Fruit fly (Drosophila melanogaster): ENCODE measurements around the gene MtnA.
A peak's percentile ranks its signal among the peaks of the same experiment; 100 is the strongest.

The MtnA gene

DNA sequence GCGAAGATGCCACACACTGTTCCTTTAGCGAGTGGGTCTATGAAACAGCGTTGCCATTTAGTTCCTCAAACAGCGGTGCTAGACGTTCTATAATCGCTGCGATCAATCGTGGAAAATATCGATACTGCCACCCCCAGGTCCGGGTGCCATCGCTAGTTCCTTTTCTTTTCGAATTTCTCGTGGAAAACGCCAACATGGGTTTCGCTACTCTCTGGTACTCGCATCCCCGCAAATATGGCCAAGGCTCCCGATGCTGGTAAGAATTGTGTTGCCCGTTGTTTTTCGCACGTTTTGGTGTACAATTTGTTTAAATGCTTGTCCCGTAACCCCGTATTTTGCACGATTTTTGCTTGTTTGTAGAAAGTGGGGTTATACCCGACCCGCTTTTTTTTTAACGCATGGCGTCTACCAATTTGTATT is 6.2 kb downstream of the MtnA start, which contains the start of gene RpS29 (continued):
- TF ChIP-seq ci (GFP tag; IDR thresholded peaks at IDR 0.05): peak; percentile 93
- peak; percentile 46 for TF ChIP-seq CTCF (GFP tag; optimal IDR thresholded peaks at IDR 0.05)
- TF ChIP-seq CG7372 (GFP tag; IDR thresholded peaks at IDR 0.05): peak; percentile 77
- TF ChIP-seq CG30431 (GFP tag; optimal IDR thresholded peaks at IDR 0.05): peak; percentile 47
- TF ChIP-seq CG16779 (GFP tag; IDR thresholded peaks at IDR 0.05): peak; percentile 67
- no peak for TF ChIP-seq prd (optimal IDR thresholded peaks at IDR 0.05)
- TF ChIP-seq prd (GFP tag; IDR thresholded peaks at IDR 0.05): peak; percentile 76
- peak; percentile 100 for TF ChIP-seq Sry-δ (GFP tag; optimal IDR thresholded peaks at IDR 0.05)
- TF ChIP-seq gt (GFP tag; IDR thresholded peaks at IDR 0.05): 0 out of 2 replicates have a peak, but pooled peaks have one; percentile 10
- peak; percentile 95 for TF ChIP-seq B-H2 (GFP tag; optimal IDR thresholded peaks at IDR 0.05)
- peak; percentile 36 for TF ChIP-seq CG10979 (tag; optimal IDR thresholded peaks at IDR 0.05)
- peak; percentile 63 for TF ChIP-seq slp2 (GFP tag; optimal IDR thresholded peaks at IDR 0.05)
- peak; percentile 31; the same call in 1 of the 2 replicates for TF ChIP-seq Oaz (GFP tag; IDR thresholded peaks at IDR 0.05)
- TF ChIP-seq ken (GFP tag; IDR thresholded peaks at IDR 0.05): peak; percentile 92
- peak; percentile 87 for TF ChIP-seq zfh2 (GFP tag; optimal IDR thresholded peaks at IDR 0.05)
- TF ChIP-seq ftz-f1 (GFP tag; optimal IDR thresholded peaks at IDR 0.05): peak; percentile 74
- peak; percentile 70 for TF ChIP-seq CG9727 (GFP tag; optimal IDR thresholded peaks at IDR 0.05)
- TF ChIP-seq ERR (GFP tag; optimal IDR thresholded peaks at IDR 0.05): peak; percentile 85
- TF ChIP-seq lov (optimal IDR thresholded peaks at IDR 0.05): no peak
- TF ChIP-seq lov (GFP tag; IDR thresholded peaks at IDR 0.05): peak; percentile 62; the same call in 1 of the 3 replicates
- peak; percentile 92 for TF ChIP-seq mam (GFP tag; optimal IDR thresholded peaks at IDR 0.05)
- TF ChIP-seq Atf3 (GFP tag; optimal IDR thresholded peaks at IDR 0.05): peak; percentile 73
- TF ChIP-seq Ets97D (GFP tag; optimal IDR thresholded peaks at IDR 0.05): peak; percentile 98
- TF ChIP-seq croc (GFP tag; conservative IDR thresholded peaks at IDR 0.05): 0 out of 3 replicates have a peak, but pooled peaks have one; percentile 32
- TF ChIP-seq CG2712 (tag; optimal IDR thresholded peaks at IDR 0.05): peak; percentile 73
- TF ChIP-seq CG8765 (GFP tag; IDR thresholded peaks at IDR 0.05): no peak
- no peak for TF ChIP-seq CG17568 (GFP tag; optimal IDR thresholded peaks at IDR 0.05)
- TF ChIP-seq CG34376 (GFP tag; optimal IDR thresholded peaks at IDR 0.05): peak; percentile 92
- peak; percentile 84 for TF ChIP-seq CG1647 (GFP tag; optimal IDR thresholded peaks at IDR 0.05)
- TF ChIP-seq CG10274 (GFP tag; optimal IDR thresholded peaks at IDR 0.05): peak; percentile 47
- peak; percentile 2 for TF ChIP-seq CG16815 (GFP tag; optimal IDR thresholded peaks at IDR 0.05)
- peak; percentile 95 for TF ChIP-seq bbx (GFP tag; IDR thresholded peaks at IDR 0.05; ENCODE audit: partially characterized antibody)
- TF ChIP-seq bab2 (GFP tag; optimal IDR thresholded peaks at IDR 0.05): peak; percentile 86
- peak; percentile 66; the same call in 2 of the 3 replicates for TF ChIP-seq otp (GFP tag; IDR thresholded peaks at IDR 0.05)
- peak; percentile 88 for TF ChIP-seq ato (GFP tag; IDR thresholded peaks at IDR 0.05; ENCODE audit: partially characterized antibody)
- TF ChIP-seq CG9797 (GFP tag; optimal IDR thresholded peaks at IDR 0.05): peak; percentile 87
- TF ChIP-seq dysf (GFP tag; IDR thresholded peaks at IDR 0.05): peak; percentile 80
- TF ChIP-seq Meics (GFP tag; optimal IDR thresholded peaks at IDR 0.05): peak; percentile 87
- peak; percentile 50 for TF ChIP-seq Hr3 (GFP tag; optimal IDR thresholded peaks at IDR 0.05)
- peak; percentile 48; the same call in 1 of the 3 replicates for TF ChIP-seq B-H1 (GFP tag; IDR thresholded peaks at IDR 0.05)
- peak; percentile 79 for TF ChIP-seq chm (GFP tag; IDR thresholded peaks at IDR 0.05)
- TF ChIP-seq so (GFP tag; IDR thresholded peaks at IDR 0.05): no peak
- TF ChIP-seq CG12071 (GFP tag; optimal IDR thresholded peaks at IDR 0.05): peak; percentile 72
- TF ChIP-seq shn (GFP tag; optimal IDR thresholded peaks at IDR 0.05): peak; percentile 88
- TF ChIP-seq Optix (GFP tag; IDR thresholded peaks at IDR 0.05): peak; percentile 46; the same call in 1 of the 3 replicates
- TF ChIP-seq CG4360 (GFP tag; IDR thresholded peaks at IDR 0.05): no peak
- TF ChIP-seq grn (GFP tag; optimal IDR thresholded peaks at IDR 0.05): peak; percentile 61
- TF ChIP-seq lmd (GFP tag; IDR thresholded peaks at IDR 0.05): peak; percentile 71; the same call in 1 of the 2 replicates
- peak; percentile 83 for TF ChIP-seq CG6272 (GFP tag; IDR thresholded peaks at IDR 0.05)
- peak; percentile 79 for TF ChIP-seq CG14860 (GFP tag; IDR thresholded peaks at IDR 0.05; ENCODE audit: partially characterized antibody)
- TF ChIP-seq GATAe (GFP tag; conservative IDR thresholded peaks at IDR 0.05): no peak; the same call in 1 of the 2 replicates
- peak; percentile 84 for TF ChIP-seq maf-S (GFP tag; optimal IDR thresholded peaks at IDR 0.05)
- TF ChIP-seq HmgZ (tag; optimal IDR thresholded peaks at IDR 0.05): peak; percentile 95
